Worm (Caenorhabditis elegans) whole organism, young adult: ENCODE data around the gene Y17G9A.2.

Experiments
- Y67H2A.10 ChIP-seq: fragments of 200-800 bp; sonication (Bioruptor generic); conservative IDR thresholded peaks from 2 replicates; pipeline ENCODE4 v1.3.6; 2022; ENCODE audit warnings: missing genetic modification reagents, missing genetic modification characterization, missing compliant biosample characterization
- bed-2 ChIP-seq: fragments of 200-800 bp; sonication (Bioruptor generic); IDR thresholded peaks from 2 replicates; pipeline ENCODE4 v1.3.6; 2022; ENCODE audit warnings: missing genetic modification reagents, missing genetic modification characterization, missing compliant biosample characterization
- ekl-4 ChIP-seq: fragments of 200-800 bp; sonication (Bioruptor generic); IDR thresholded peaks from 2 replicates; pipeline ENCODE4 v1.3.6; 2022; ENCODE audit warnings: missing genetic modification reagents, missing genetic modification characterization, missing compliant biosample characterization
- ets-4 ChIP-seq: fragments of 200-800 bp; sonication (Bioruptor generic); optimal IDR thresholded peaks from 2 replicates; lab custom pipeline; 2018; ENCODE audit warnings: mild to moderate bottlenecking, missing genetic modification characterization, missing compliant biosample characterization
- hlh-12 ChIP-seq: sonication (generic microtip); optimal IDR thresholded peaks from 2 replicates; lab custom pipeline; 2016; ENCODE audit warnings: missing genetic modification characterization, missing compliant biosample characterization
- hsf-1 ChIP-seq: fragments of 200-800 bp; sonication (Bioruptor generic); IDR thresholded peaks from 2 replicates; pipeline ENCODE4 v1.3.6; 2022; ENCODE audit warnings: missing genetic modification reagents, missing genetic modification characterization, missing compliant biosample characterization
- lag-1 ChIP-seq: fragments of 200-800 bp; sonication (Bioruptor generic); IDR thresholded peaks from 2 replicates; pipeline ENCODE4 v1.3.6; 2022; ENCODE audit warnings: missing genetic modification reagents, missing genetic modification characterization, missing compliant biosample characterization
- nfya-1 ChIP-seq: sonication (generic microtip); optimal IDR thresholded peaks from 2 replicates; lab custom pipeline; 2017; ENCODE audit warnings: antibody characterized with exemption, missing compliant biosample characterization, missing genetic modification characterization, borderline replicate concordance; ENCODE audit not compliant: insufficient read depth
- pha-4 ChIP-seq: fragments of 150-350 bp; sonication (generic microtip); optimal IDR thresholded peaks from 2 replicates; lab custom pipeline; 2014; ENCODE audit warnings: missing biosample characterization, missing genetic modification reagents, missing genetic modification characterization
- rpc-1 ChIP-seq, 2 experiments: fragments of 150-350 bp in 1 of 2; sonication (generic microtip) in 1 of 2; optimal IDR thresholded peaks; 2 replicates each; lab custom pipeline; 2014 to 2018; ENCODE audit warnings: missing biosample characterization in 1 of 2, missing genetic modification characterization in 1 of 2, missing genetic modification reagents in 1 of 2, missing genotype in 1 of 2
- ztf-22 ChIP-seq: fragments of 200-800 bp; sonication (Bioruptor generic); optimal IDR thresholded peaks from 2 replicates; lab custom pipeline; 2018; ENCODE audit warnings: mild to moderate bottlenecking, missing genetic modification characterization, moderate library complexity, missing compliant biosample characterization

ce11 chrIV:4814185-4814584 is 41.9 kb downstream of the Y17G9A.2 start, which contains the start of gene srw-94:
- no peak for TF ChIP-seq lag-1 (GFP tag; lab: Robert Waterston, UW)
- TF ChIP-seq bed-2 (GFP tag; lab: Robert Waterston, UW), result no peak
- no peak for TF ChIP-seq nfya-1 (tag; lab: Kevin White, UChicago)
- TF ChIP-seq rpc-1 (optimal IDR thresholded peaks at IDR 0.05; lab: Kevin White, UChicago), result no peak
- TF ChIP-seq rpc-1 (tag; optimal IDR thresholded peaks at IDR 0.05; lab: Kevin White, UChicago), result no peak
- TF ChIP-seq Y67H2A.10 (GFP tag; lab: Robert Waterston, UW), result no peak
- no peak for TF ChIP-seq ekl-4
- TF ChIP-seq ztf-22 (GFP tag; lab: Kevin White, UChicago), result no peak
- no peak for TF ChIP-seq hsf-1 (GFP tag; lab: Robert Waterston, UW)
- no peak for TF ChIP-seq hlh-12
- TF ChIP-seq pha-4 (tag; lab: Kevin White, UChicago), result no peak
- TF ChIP-seq ets-4 (GFP tag; lab: Kevin White, UChicago), result no peak
